Worm (Caenorhabditis elegans): ENCODE measurements around the gene top-2.

Gene top-2

DNA sequence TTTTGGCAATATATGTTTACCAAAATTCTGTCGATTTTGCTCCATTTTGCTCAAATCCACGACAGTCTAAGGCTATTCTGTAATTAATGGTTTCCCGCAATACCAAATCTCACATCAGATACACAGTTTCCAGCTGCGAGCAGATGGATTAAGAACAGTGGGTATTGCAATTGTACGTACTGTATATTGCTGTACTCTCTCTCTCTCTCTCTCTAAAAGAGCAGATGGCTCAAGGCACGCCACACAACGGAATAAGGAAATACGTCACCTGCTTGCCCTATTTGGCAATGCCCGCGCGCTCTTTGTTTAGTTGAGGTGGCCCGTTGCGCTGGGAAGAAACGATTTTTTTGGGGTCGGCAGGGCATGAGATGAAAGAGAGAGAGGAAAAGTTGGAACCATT, 15.6 kb downstream of the top-2 start (continued):
- TF ChIP-seq akir-1 (GFP tag; optimal IDR thresholded peaks at IDR 0.05) (no peak), madf-10 (tag; optimal IDR thresholded peaks at IDR 0.05) (no peak), nfya-1 (tag; optimal IDR thresholded peaks at IDR 0.05; ENCODE audit: borderline replicate concordance, insufficient read depth) (no peak), F57C9.4 (tag; optimal IDR thresholded peaks at IDR 0.05) (no peak), bed-1 (GFP tag; IDR thresholded peaks at IDR 0.05) (no peak)

- TF ChIP-seq tlf-1 (GFP tag; optimal IDR thresholded peaks at IDR 0.05) (no peak), unc-62 (GFP tag; optimal IDR thresholded peaks at IDR 0.05) (no peak), madf-8 (GFP tag; conservative IDR thresholded peaks at IDR 0.05) (no peak), xnd-1 (tag; optimal IDR thresholded peaks at IDR 0.05) (no peak), snpc-1.3 (tag; optimal IDR thresholded peaks at IDR 0.05; ENCODE audit: insufficient read depth) (no peak)
Observed at ce11 chrII:11893323-11893722, 18.4 kb downstream of the top-2 start, which contains the start of gene ZK930.2. Gene ZK930.2 (minus strand): TSS chrII:11893423.

ce11 chrII:11899761-11900160, 24.8 kb downstream of the top-2 start:
- no peak for TF ChIP-seq ceh-100 (GFP tag; IDR thresholded peaks at IDR 0.05)
- no peak for TF ChIP-seq K12H6.12 (tag; optimal IDR thresholded peaks at IDR 0.05)
- no peak for TF ChIP-seq B0035.1 (tag; optimal IDR thresholded peaks at IDR 0.05)

ce11 chrII:11901110-11901509, 26.2 kb downstream of the top-2 start, which contains the start of gene vab-23:
Gene vab-23 (minus strand): TSS chrII:11901210.
- TF ChIP-seq T26A5.8 (tag; optimal IDR thresholded peaks at IDR 0.05): no peak
- TF ChIP-seq ama-1 (optimal IDR thresholded peaks at IDR 0.05): no peak
- TF ChIP-seq ama-1 (GFP tag; optimal IDR thresholded peaks at IDR 0.05): no peak
- TF ChIP-seq tbp1 (GFP tag; optimal IDR thresholded peaks at IDR 0.05): no peak
- no peak for TF ChIP-seq K11D2.4 (GFP tag; IDR thresholded peaks at IDR 0.05)
- TF ChIP-seq nhr-27 (tag; optimal IDR thresholded peaks at IDR 0.05): no peak
- TF ChIP-seq attf-5 (GFP tag; optimal IDR thresholded peaks at IDR 0.05): no peak
- no peak for TF ChIP-seq F57A8.1 (GFP tag; optimal IDR thresholded peaks at IDR 0.05)
- no peak for TF ChIP-seq lir-1 (GFP tag; conservative IDR thresholded peaks at IDR 0.05)
- TF ChIP-seq dox-1 (GFP tag; IDR thresholded peaks at IDR 0.05): no peak
- TF ChIP-seq cebp-2 (GFP tag; IDR thresholded peaks at IDR 0.05): no peak
- no peak for TF ChIP-seq ztf-22 (GFP tag; optimal IDR thresholded peaks at IDR 0.05)
- no peak for TF ChIP-seq dpff-1 (tag; optimal IDR thresholded peaks at IDR 0.05)
- no peak for TF ChIP-seq hrde-1 (tag; optimal IDR thresholded peaks at IDR 0.05; ENCODE audit: borderline replicate concordance)
- TF ChIP-seq hlh-12 (tag; optimal IDR thresholded peaks at IDR 0.05): no peak
- TF ChIP-seq hsf-1 (GFP tag; IDR thresholded peaks at IDR 0.05): no peak
- TF ChIP-seq lsl-1 (GFP tag; optimal IDR thresholded peaks at IDR 0.05): no peak
- no peak for TF ChIP-seq nfya-2 (GFP tag; IDR thresholded peaks at IDR 0.05)
- no peak for TF ChIP-seq efl-1 (GFP tag; optimal IDR thresholded peaks at IDR 0.05)
- TF ChIP-seq ztf-18 (tag; optimal IDR thresholded peaks at IDR 0.05): no peak
- TF ChIP-seq ets-4 (GFP tag; optimal IDR thresholded peaks at IDR 0.05): no peak

- TF ChIP-seq F39B2.1 (GFP tag; IDR thresholded peaks at IDR 0.05) (no peak), egl-44 (GFP tag; IDR thresholded peaks at IDR 0.05) (no peak), aptf-2 (GFP tag; conservative IDR thresholded peaks at IDR 0.05) (no peak), ceh-27 (GFP tag; optimal IDR thresholded peaks at IDR 0.05) (no peak), sea-2 (GFP tag; IDR thresholded peaks at IDR 0.05) (no peak), xnd-1 (tag; optimal IDR thresholded peaks at IDR 0.05) (no peak), lsy-27 (tag; optimal IDR thresholded peaks at IDR 0.05; ENCODE audit: borderline replicate concordance, insufficient read depth) (no peak), hlh-12 (tag; optimal IDR thresholded peaks at IDR 0.05) (no peak), hmg-1.2 (GFP tag; IDR thresholded peaks at IDR 0.05) (no peak), ceh-40 (GFP tag; IDR thresholded peaks at IDR 0.05) (no peak)
Observed at ce11 chrII:11902203-11902602, 27.3 kb downstream of the top-2 start.

All from whole organism, young adult.